Fruit fly (Drosophila melanogaster): Measurements from ENCODE around the gene betaNACtes1.

Gene betaNACtes1

DNA sequence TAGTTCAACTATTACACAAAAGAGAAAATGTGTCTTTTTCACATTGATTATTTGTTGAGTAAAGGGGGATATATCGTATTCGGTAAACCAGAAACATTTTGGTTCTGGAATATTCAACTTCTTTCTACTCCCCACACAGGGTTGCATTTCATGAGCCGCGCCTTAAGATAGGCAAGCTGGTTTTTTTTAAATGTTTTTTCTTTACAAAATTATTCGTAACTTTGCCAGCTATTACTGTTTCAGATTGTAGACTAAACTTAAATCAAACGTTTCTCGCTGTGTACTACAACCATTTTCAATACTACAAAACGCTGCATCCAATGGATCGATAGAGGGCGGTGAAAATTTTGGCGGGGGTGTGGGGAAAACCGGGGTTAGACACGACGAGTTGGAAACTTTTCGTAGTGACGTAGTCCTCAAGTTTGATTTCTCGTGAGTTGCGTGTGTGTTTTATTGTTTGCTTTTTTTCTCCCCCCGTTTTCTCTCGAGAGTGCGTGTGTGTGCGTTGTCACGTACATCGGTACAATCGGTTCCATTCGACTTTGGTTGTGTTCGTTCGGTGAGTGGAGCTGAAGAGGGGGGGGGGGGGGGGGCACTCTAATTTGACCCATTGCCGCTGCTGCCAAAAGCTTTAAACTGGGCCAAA is 41.2 kb upstream of the betaNACtes1 start (continued):
- TF ChIP-seq stc (GFP tag; IDR thresholded peaks at IDR 0.05) (no peak), NC2α (GFP tag; optimal IDR thresholded peaks at IDR 0.05) (no peak), nerfin-1 (tag; optimal IDR thresholded peaks at IDR 0.05) (peak; percentile 24), Hmx (GFP tag; optimal IDR thresholded peaks at IDR 0.05) (no peak), CG7357 (GFP tag; IDR thresholded peaks at IDR 0.05) (no peak), HHEX (GFP tag; optimal IDR thresholded peaks at IDR 0.05) (peak; percentile 61), CG34422 (GFP tag; IDR thresholded peaks at IDR 0.05) (no peak), CG12104 (GFP tag; optimal IDR thresholded peaks at IDR 0.05) (peak; percentile 1), HmgD (GFP tag; optimal IDR thresholded peaks at IDR 0.05) (no peak), toy (GFP tag; IDR thresholded peaks at IDR 0.05) (no peak), CG12071 (GFP tag; optimal IDR thresholded peaks at IDR 0.05) (peak; percentile 13), tx (GFP tag; optimal IDR thresholded peaks at IDR 0.05) (peak; percentile 15), CG11093 (GFP tag; IDR thresholded peaks at IDR 0.05) (no peak), CG2712 (tag; optimal IDR thresholded peaks at IDR 0.05) (peak; percentile 44), otp (GFP tag; IDR thresholded peaks at IDR 0.05) (no peak), eve (GFP tag; optimal IDR thresholded peaks at IDR 0.05) (peak in 1 of 2 experiments; percentile 53), Kr (GFP tag; optimal IDR thresholded peaks at IDR 0.05) (no peak), CG8765 (GFP tag; IDR thresholded peaks at IDR 0.05) (no peak), caup (GFP tag; optimal IDR thresholded peaks at IDR 0.05; ENCODE audit: severe bottlenecking) (no peak), CG9817 (tag; optimal IDR thresholded peaks at IDR 0.05) (no peak), CG10565 (GFP tag; optimal IDR thresholded peaks at IDR 0.05) (no peak), Mrtf (GFP tag; IDR thresholded peaks at IDR 0.05) (no peak), CG6765 (GFP tag; optimal IDR thresholded peaks at IDR 0.05) (no peak), gcm (GFP tag; optimal IDR thresholded peaks at IDR 0.05) (peak; percentile 39), pan (optimal IDR thresholded peaks at IDR 0.05) (no peak), pan (GFP tag; optimal IDR thresholded peaks at IDR 0.05 in 1 of 2, IDR thresholded peaks at IDR 0.05 in 1 of 2) (no peak), CG34376 (GFP tag; optimal IDR thresholded peaks at IDR 0.05) (no peak), Ravus (GFP tag; IDR thresholded peaks at IDR 0.05) (no peak), CG2129 (GFP tag; IDR thresholded peaks at IDR 0.05; ENCODE audit: partially characterized antibody) (no peak), tgo (GFP tag; IDR thresholded peaks at IDR 0.05) (no peak), twi (tag; optimal IDR thresholded peaks at IDR 0.05) (no peak), CG10209 (GFP tag; optimal IDR thresholded peaks at IDR 0.05) (no peak), GATAe (GFP tag; conservative IDR thresholded peaks at IDR 0.05) (no peak), disco-r (GFP tag; optimal IDR thresholded peaks at IDR 0.05) (no peak), run (tag; optimal IDR thresholded peaks at IDR 0.05) (no peak), Gsc (GFP tag; IDR thresholded peaks at IDR 0.05) (no peak), hth (optimal IDR thresholded peaks at IDR 0.05) (no peak), dmrt11E (tag; optimal IDR thresholded peaks at IDR 0.05) (peak; percentile 7), CG17361 (GFP tag; IDR thresholded peaks at IDR 0.05) (peak; percentile 46; the same call in 2 of the 3 replicates), CG8944 (GFP tag; optimal IDR thresholded peaks at IDR 0.05) (no peak), Dad (GFP tag; optimal IDR thresholded peaks at IDR 0.05) (peak; percentile 28), Xrp1 (GFP tag; IDR thresholded peaks at IDR 0.05) (peak; percentile 55), cato (GFP tag; optimal IDR thresholded peaks at IDR 0.05; ENCODE audit: borderline replicate concordance) (no peak), CG4282 (GFP tag; optimal IDR thresholded peaks at IDR 0.05) (no peak), CG18011 (GFP tag; optimal IDR thresholded peaks at IDR 0.05) (no peak), D (optimal IDR thresholded peaks at IDR 0.05) (no peak), D (GFP tag; optimal IDR thresholded peaks at IDR 0.05) (no peak), CG32767 (GFP tag; IDR thresholded peaks at IDR 0.05) (0 out of 2 replicates have a peak, but pooled peaks have one; percentile 26), HmgZ (tag; optimal IDR thresholded peaks at IDR 0.05) (no peak), Dref (GFP tag; IDR thresholded peaks at IDR 0.05) (no peak), Elba2 (GFP tag; optimal IDR thresholded peaks at IDR 0.05) (no peak), NK7.1 (GFP tag; optimal IDR thresholded peaks at IDR 0.05) (no peak)

Measured in whole organism, embryonic.